Worm (Caenorhabditis elegans): Measurements from ENCODE around the gene atg-13.

The atg-13 gene

DNA sequence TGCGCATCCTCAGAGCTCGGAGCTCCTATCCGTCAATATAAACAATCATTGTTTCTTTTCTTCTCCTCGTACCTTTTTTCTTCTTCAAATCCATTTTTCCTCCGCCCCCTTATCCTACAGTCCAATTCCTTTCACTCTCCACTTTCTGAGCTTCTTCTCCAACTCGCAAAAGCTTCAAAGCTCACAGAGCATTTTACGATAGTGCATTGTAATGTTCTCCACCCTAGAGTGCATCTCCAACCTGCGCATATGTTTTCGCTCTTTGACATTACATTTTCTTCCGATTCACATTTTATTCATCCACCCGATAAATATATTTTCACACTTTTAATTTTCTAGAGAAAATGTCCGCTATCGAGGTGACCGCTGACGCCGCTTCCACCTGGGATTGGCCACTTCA lies 20.2 kb downstream of the atg-13 start, which contains the start of gene hsp-12.2:
TSS of gene hsp-12.2 (plus strand) at position 301 of the 400 bp plus-strand sequence.
- TF ChIP-seq mcd-1 (GFP tag; IDR thresholded peaks at IDR 0.05), result no peak
- no peak for TF ChIP-seq atf-7 (tag; optimal IDR thresholded peaks at IDR 0.05)
- TF ChIP-seq nhr-80 (tag; optimal IDR thresholded peaks at IDR 0.05), result no peak
- TF ChIP-seq mxl-1 (tag; optimal IDR thresholded peaks at IDR 0.05), result no peak
- TF ChIP-seq attf-5 (GFP tag; optimal IDR thresholded peaks at IDR 0.05), result no peak
- TF ChIP-seq unc-62 (GFP tag; optimal IDR thresholded peaks at IDR 0.05), result no peak
- TF ChIP-seq lin-54 (GFP tag; optimal IDR thresholded peaks at IDR 0.05), result no peak
- TF ChIP-seq B0261.1 (tag; optimal IDR thresholded peaks at IDR 0.05), result no peak
- TF ChIP-seq ztf-26 (tag; optimal IDR thresholded peaks at IDR 0.05), result no peak
- TF ChIP-seq lsl-1 (GFP tag; optimal IDR thresholded peaks at IDR 0.05), result no peak
- TF ChIP-seq repo-1 (tag; optimal IDR thresholded peaks at IDR 0.05), result no peak
- no peak for TF ChIP-seq let-607 (tag; optimal IDR thresholded peaks at IDR 0.05)
- TF ChIP-seq somi-1 (GFP tag; optimal IDR thresholded peaks at IDR 0.05), result no peak

DNA sequence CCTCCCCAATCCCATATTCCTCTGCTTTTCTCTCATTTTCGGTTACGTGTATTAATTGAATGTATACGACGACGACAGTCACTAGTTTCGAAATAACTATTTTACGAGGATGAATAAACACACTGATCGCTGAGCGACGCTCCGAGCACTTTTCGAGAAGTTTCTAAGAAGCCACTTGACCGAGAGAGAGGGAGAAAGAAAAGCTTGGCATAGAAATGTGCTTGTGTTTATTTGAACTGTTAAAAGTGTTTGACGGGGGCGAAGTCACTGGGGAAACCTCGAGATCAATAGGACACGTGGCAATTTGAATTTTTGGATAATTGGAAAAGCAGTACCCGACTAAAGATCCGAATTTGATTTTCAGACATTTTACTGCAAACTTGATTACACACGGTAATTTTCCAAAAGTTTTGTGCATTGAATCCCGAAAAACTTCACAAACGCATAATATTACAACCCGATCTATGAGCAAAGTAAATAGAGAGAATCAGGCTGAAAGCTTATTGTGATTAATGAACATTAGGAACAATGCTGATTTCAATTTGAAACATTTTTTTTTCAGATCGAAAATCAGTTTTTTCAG lies 21.4 kb downstream of the atg-13 start:
- TF ChIP-seq T26A5.8 (tag; optimal IDR thresholded peaks at IDR 0.05), result no peak
- TF ChIP-seq ama-1 (optimal IDR thresholded peaks at IDR 0.05), result no peak
- TF ChIP-seq ama-1 (GFP tag; optimal IDR thresholded peaks at IDR 0.05), result no peak
- TF ChIP-seq madf-6 (GFP tag; IDR thresholded peaks at IDR 0.05), result no peak
- TF ChIP-seq attf-3 (GFP tag; conservative IDR thresholded peaks at IDR 0.05), result no peak
- TF ChIP-seq F22D6.2 (tag; optimal IDR thresholded peaks at IDR 0.05), result no peak
- no peak for TF ChIP-seq hrde-1 (tag; optimal IDR thresholded peaks at IDR 0.05; ENCODE audit: borderline replicate concordance)
- TF ChIP-seq lir-1 (GFP tag; conservative IDR thresholded peaks at IDR 0.05), result no peak

DNA sequence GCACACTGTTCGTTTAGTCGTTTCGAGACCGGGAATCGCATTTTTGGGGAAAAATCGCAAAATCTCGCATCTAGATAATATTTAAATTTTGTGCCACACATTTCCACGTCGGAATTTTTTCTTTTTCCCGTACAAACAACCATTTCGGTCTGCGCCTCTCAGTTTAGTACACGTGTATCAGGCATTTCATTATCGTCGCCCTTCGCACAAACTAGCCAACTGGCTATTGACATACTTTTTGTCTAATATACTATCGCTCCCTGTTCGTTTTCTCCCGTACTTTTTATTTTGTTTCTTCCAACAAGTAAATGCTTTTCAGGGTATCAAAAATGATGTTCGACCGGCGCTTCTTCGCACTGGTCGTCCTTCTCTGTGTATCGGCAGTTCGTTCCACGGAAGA lies 24.6 kb downstream of the atg-13 start, which contains the start of gene C14B9.2:
TSS of gene C14B9.2 (plus strand) at position 320 of the 400 bp plus-strand sequence.
- TF ChIP-seq Y53F4B.3 (GFP tag; IDR thresholded peaks at IDR 0.05), result no peak
- no peak for TF ChIP-seq T07F8.4 (tag; optimal IDR thresholded peaks at IDR 0.05)
- no peak for TF ChIP-seq ccch-3 (GFP tag; optimal IDR thresholded peaks at IDR 0.05)
- TF ChIP-seq lin-35 (GFP tag; optimal IDR thresholded peaks at IDR 0.05), result no peak
- TF ChIP-seq mcd-1 (GFP tag; IDR thresholded peaks at IDR 0.05), result no peak
- no peak for TF ChIP-seq rec-8 (tag; optimal IDR thresholded peaks at IDR 0.05)
- no peak for TF ChIP-seq ets-4 (GFP tag; optimal IDR thresholded peaks at IDR 0.05)
- TF ChIP-seq nhr-120 (GFP tag; IDR thresholded peaks at IDR 0.05), result no peak
- TF ChIP-seq Y56A3A.18 (GFP tag; IDR thresholded peaks at IDR 0.05), result no peak
- no peak for TF ChIP-seq F55B11.4 (tag; optimal IDR thresholded peaks at IDR 0.05; ENCODE audit: borderline replicate concordance, insufficient read depth)
- no peak for TF ChIP-seq attf-3 (GFP tag; conservative IDR thresholded peaks at IDR 0.05)
- TF ChIP-seq let-607 (tag; optimal IDR thresholded peaks at IDR 0.05), result peak; percentile 59 to 88
- TF ChIP-seq egl-18 (GFP tag; IDR thresholded peaks at IDR 0.05), result no peak
- TF ChIP-seq aptf-2 (GFP tag; conservative IDR thresholded peaks at IDR 0.05), result no peak
- no peak for TF ChIP-seq nfya-2 (GFP tag; IDR thresholded peaks at IDR 0.05)
- TF ChIP-seq F57A8.1 (GFP tag; optimal IDR thresholded peaks at IDR 0.05), result no peak
- no peak for TF ChIP-seq nfya-1 (tag; optimal IDR thresholded peaks at IDR 0.05; ENCODE audit: borderline replicate concordance, insufficient read depth)
- 0 out of 2 replicates have a peak, but pooled peaks have one; percentile 34 for TF ChIP-seq dox-1 (GFP tag; IDR thresholded peaks at IDR 0.05)
- TF ChIP-seq mel-28 (tag; optimal IDR thresholded peaks at IDR 0.05; ENCODE audit: borderline replicate concordance), result no peak
- TF ChIP-seq F57C9.4 (tag; optimal IDR thresholded peaks at IDR 0.05), result no peak
- no peak for TF ChIP-seq athp-1 (tag; optimal IDR thresholded peaks at IDR 0.05)
- TF ChIP-seq snpc-3.4 (tag; optimal IDR thresholded peaks at IDR 0.05), result no peak
- TF ChIP-seq fkh-3 (tag; optimal IDR thresholded peaks at IDR 0.05), result no peak
- TF ChIP-seq attf-6 (GFP tag; IDR thresholded peaks at IDR 0.05), result no peak
- TF ChIP-seq madf-10 (tag; optimal IDR thresholded peaks at IDR 0.05), result no peak
- peak; percentile 55 for TF ChIP-seq nhr-80 (tag; optimal IDR thresholded peaks at IDR 0.05)
- TF ChIP-seq xnd-1 (tag; optimal IDR thresholded peaks at IDR 0.05), result no peak
- peak; percentile 24 for TF ChIP-seq attf-5 (GFP tag; optimal IDR thresholded peaks at IDR 0.05)
- no peak for TF ChIP-seq K12H6.12 (tag; optimal IDR thresholded peaks at IDR 0.05)
- no peak for TF ChIP-seq mes-4 (tag; optimal IDR thresholded peaks at IDR 0.05)
